Worm (Caenorhabditis elegans): ENCODE data around the gene srh-32.
A peak's percentile ranks its signal among the peaks of the same experiment; 100 is the strongest.

The srh-32 gene

ce11 chrV:17728757-17729156 lies 27.7 kb downstream of the srh-32 start (continued):
- TF ChIP-seq C04F5.9 (tag; optimal IDR thresholded peaks at IDR 0.05) (no peak), nhr-85 (tag) (no peak), nhr-77 (tag; optimal IDR thresholded peaks at IDR 0.05) (no peak), tbx-2 (tag; optimal IDR thresholded peaks at IDR 0.05) (peak; percentile 3), efl-3 (GFP tag; optimal IDR thresholded peaks at IDR 0.05) (no peak), unc-30 (tag; optimal IDR thresholded peaks at IDR 0.05) (no peak), mef-2 (tag; optimal IDR thresholded peaks at IDR 0.05) (no peak), elt-2 (tag; optimal IDR thresholded peaks at IDR 0.05) (no peak), lsy-2 (tag; optimal IDR thresholded peaks at IDR 0.05) (peak in 1 of 2 experiments; percentile 32), egl-27 (tag; optimal IDR thresholded peaks at IDR 0.05) (no peak), ztf-4 (tag; optimal IDR thresholded peaks at IDR 0.05) (no peak)

ce11 chrV:17732516-17732915 lies 31.5 kb downstream of the srh-32 start, which contains the start of gene twk-42:
twk-42 (minus strand) TSS chrV:17732616.
- TF ChIP-seq fkh-10 (GFP tag; optimal IDR thresholded peaks at IDR 0.05): no peak
- no peak for TF ChIP-seq nhr-84 (tag; optimal IDR thresholded peaks at IDR 0.05)
- TF ChIP-seq elt-2 (tag; optimal IDR thresholded peaks at IDR 0.05): no peak
- TF ChIP-seq pqm-1 (tag; optimal IDR thresholded peaks at IDR 0.05): no peak
- TF ChIP-seq isw-1 (GFP tag; IDR thresholded peaks at IDR 0.05): no peak
- peak; percentile 29 for TF ChIP-seq rnt-1 (tag; optimal IDR thresholded peaks at IDR 0.05)
- TF ChIP-seq zag-1 (tag; optimal IDR thresholded peaks at IDR 0.05): no peak
- no peak for TF ChIP-seq C04F5.9 (tag; optimal IDR thresholded peaks at IDR 0.05)

DNA sequence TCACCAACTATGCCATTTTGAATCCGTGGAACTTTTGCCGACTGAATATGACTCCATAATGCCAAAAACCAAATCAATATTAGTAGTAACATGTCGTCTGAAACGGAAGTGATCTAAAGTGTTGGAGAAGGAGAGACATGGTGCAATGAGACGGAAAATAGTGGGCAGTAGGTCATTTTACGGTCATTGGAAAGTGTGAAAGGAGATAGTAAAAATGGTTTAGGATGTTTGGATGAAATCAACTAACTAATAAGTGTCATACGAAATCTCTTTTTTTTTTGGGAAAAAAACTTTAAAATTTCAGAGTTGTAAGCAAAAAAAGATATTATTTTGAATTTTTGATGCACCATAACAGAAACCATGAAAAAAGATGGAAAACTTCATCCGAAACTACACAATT lies 38.8 kb downstream of the srh-32 start, which contains the start of gene cutl-4:
TSS of gene cutl-4 (minus strand) at position 101 of the 400 bp plus-strand sequence.
- TF ChIP-seq rnt-1 (tag; optimal IDR thresholded peaks at IDR 0.05) (no peak), C16A3.4 (tag; optimal IDR thresholded peaks at IDR 0.05) (no peak), lin-39 (tag; optimal IDR thresholded peaks at IDR 0.05) (no peak), lin-35 (GFP tag; optimal IDR thresholded peaks at IDR 0.05) (no peak), zag-1 (tag; optimal IDR thresholded peaks at IDR 0.05) (no peak), fos-1 (tag; optimal IDR thresholded peaks at IDR 0.05) (no peak), aha-1 (tag; optimal IDR thresholded peaks at IDR 0.05) (no peak), sptf-1 (tag; optimal IDR thresholded peaks at IDR 0.05) (no peak)

DNA sequence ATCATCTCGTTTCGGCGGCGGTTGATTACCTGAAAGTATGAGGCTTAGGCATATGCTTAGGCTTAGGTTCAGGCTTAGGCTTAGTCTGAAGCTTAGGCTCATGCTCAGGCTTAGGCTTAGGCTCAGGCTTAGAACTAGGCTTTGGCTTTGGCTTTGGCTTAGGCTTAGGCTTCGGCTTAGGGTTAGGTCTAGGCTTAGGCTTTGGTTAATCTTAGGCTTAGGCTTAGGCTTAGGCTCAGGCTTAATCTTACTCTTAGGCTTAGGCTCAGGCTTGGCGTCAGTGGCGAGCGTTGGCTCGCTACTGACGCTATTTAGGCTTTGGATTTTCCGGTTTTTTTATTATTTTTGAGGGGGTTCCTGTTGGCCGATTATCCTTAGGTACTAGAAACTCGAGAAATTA lies 42.8 kb downstream of the srh-32 start:
- TF ChIP-seq nhr-84 (tag; optimal IDR thresholded peaks at IDR 0.05) (no peak), ceh-88 (GFP tag; IDR thresholded peaks at IDR 0.05) (no peak), tlp-1 (tag; optimal IDR thresholded peaks at IDR 0.05) (no peak), snu-23 (GFP tag; optimal IDR thresholded peaks at IDR 0.05) (no peak), irx-1 (tag; optimal IDR thresholded peaks at IDR 0.05) (no peak), elt-2 (tag; optimal IDR thresholded peaks at IDR 0.05) (no peak), C16A3.4 (tag; optimal IDR thresholded peaks at IDR 0.05) (no peak), grh-1 (GFP tag; IDR thresholded peaks at IDR 0.05) (no peak), alr-1 (tag; optimal IDR thresholded peaks at IDR 0.05; ENCODE audit: borderline replicate concordance) (no peak), egl-27 (tag; optimal IDR thresholded peaks at IDR 0.05) (no peak), lin-39 (tag; optimal IDR thresholded peaks at IDR 0.05) (no peak), zag-1 (tag; optimal IDR thresholded peaks at IDR 0.05) (no peak), dpl-1 (GFP tag; optimal IDR thresholded peaks at IDR 0.05) (no peak), vab-15 (tag; optimal IDR thresholded peaks at IDR 0.05) (no peak), hlh-17 (GFP tag; optimal IDR thresholded peaks at IDR 0.05; ENCODE audit: borderline replicate concordance) (no peak), mef-2 (tag; optimal IDR thresholded peaks at IDR 0.05) (no peak), aha-1 (tag; optimal IDR thresholded peaks at IDR 0.05) (no peak)

DNA sequence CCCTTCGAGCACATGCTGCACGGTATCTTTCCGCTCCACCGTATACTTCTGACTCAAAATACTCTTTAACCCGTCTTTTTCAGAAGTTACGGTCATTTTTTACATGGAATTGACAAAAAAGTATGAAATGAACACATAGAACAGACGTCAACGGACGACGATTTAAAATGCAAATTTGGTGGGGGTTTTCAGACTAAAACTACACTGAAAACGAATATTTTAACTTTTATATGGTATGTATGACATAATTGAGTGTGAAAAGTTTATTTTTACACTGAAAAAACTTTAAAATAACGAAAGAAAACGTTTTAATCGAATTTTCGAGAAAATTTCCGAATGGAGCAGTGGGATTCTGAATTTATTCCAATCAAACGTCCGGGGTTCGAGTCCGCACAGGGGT lies 45.9 kb downstream of the srh-32 start, which contains the start of gene twk-36:
TSS of gene twk-36 (minus strand) at position 101 of the 400 bp plus-strand sequence.
- TF ChIP-seq skn-1 (tag; optimal IDR thresholded peaks at IDR 0.05) (no peak), swsn-7 (tag; optimal IDR thresholded peaks at IDR 0.05) (no peak), nhr-20 (tag; optimal IDR thresholded peaks at IDR 0.05) (no peak), mep-1 (tag; optimal IDR thresholded peaks at IDR 0.05) (no peak), unc-130 (tag; optimal IDR thresholded peaks at IDR 0.05) (no peak), hlh-17 (GFP tag; optimal IDR thresholded peaks at IDR 0.05; ENCODE audit: borderline replicate concordance) (no peak)

All from whole organism, L1 larva.